Worm (Caenorhabditis elegans) whole organism, midembryonic: ENCODE results near the gene Y57A10C.8.

Source experiments
- tab-1 ChIP-seq: fragments of 200-800 bp; sonication (Bioruptor generic); IDR thresholded peaks from 2 replicates; pipeline ENCODE4 v1.3.6; 2022; ENCODE audit warnings: missing genetic modification characterization, missing compliant biosample characterization
- ztf-23 ChIP-seq: fragments of 200-800 bp; sonication (Bioruptor generic); IDR thresholded peaks from 2 replicates; pipeline ENCODE4 v1.3.6; 2022; ENCODE audit warnings: missing genetic modification reagents, missing genetic modification characterization, missing compliant biosample characterization

ce11 chrII:12380888-12381287 is 48.8 kb downstream of the Y57A10C.8 start:
- TF ChIP-seq tab-1 (GFP tag; lab: Robert Waterston, UW) (no peak), ztf-23 (no peak)
